Fruit fly (Drosophila melanogaster): ENCODE data around the gene CG33170.

dm6 chr3L:22830132-22830697 lies 34.2 kb upstream of the CG33170 start:
- TF ChIP-seq sage (GFP tag; optimal IDR thresholded peaks at IDR 0.05) = no peak
- TF ChIP-seq CG32264 (GFP tag; optimal IDR thresholded peaks at IDR 0.05) = no peak
- no peak for TF ChIP-seq br (GFP tag; optimal IDR thresholded peaks at IDR 0.05)
- no peak for TF ChIP-seq h (GFP tag; optimal IDR thresholded peaks at IDR 0.05)
- no peak for TF ChIP-seq dmrt93B (GFP tag; optimal IDR thresholded peaks at IDR 0.05)
- TF ChIP-seq Sp1 (GFP tag; optimal IDR thresholded peaks at IDR 0.05) = no peak
- TF ChIP-seq Jra (GFP tag; optimal IDR thresholded peaks at IDR 0.05) = no peak

Data from whole organism, wandering third instar larva.